Worm (Caenorhabditis elegans): Measurements from ENCODE around the gene F44E5.17.

The F44E5.17 gene

ce11 chrII:11747889-11748288 is 505 bp downstream of the F44E5.17 start:
- TF ChIP-seq flt-1 (GFP tag; IDR thresholded peaks at IDR 0.05) (0 out of 2 replicates have a peak, but pooled peaks have one; percentile 8), T22C8.4 (GFP tag; IDR thresholded peaks at IDR 0.05) (no peak)

ce11 chrII:11746782-11747288 is 1.6 kb downstream of the F44E5.17 start:
- TF ChIP-seq tab-1 (GFP tag; IDR thresholded peaks at IDR 0.05) (peak; percentile 64; the same call in 1 of the 2 replicates), T22C8.4 (GFP tag; IDR thresholded peaks at IDR 0.05) (peak; percentile 48; the same call in 1 of the 2 replicates), ztf-23 (GFP tag; IDR thresholded peaks at IDR 0.05) (0 out of 2 replicates have a peak, but pooled peaks have one; percentile 37), klf-2 (GFP tag; conservative IDR thresholded peaks at IDR 0.05) (no peak), med-1 (GFP tag; optimal IDR thresholded peaks at IDR 0.05; ENCODE audit: insufficient read depth) (no peak), ztf-29 (GFP tag; IDR thresholded peaks at IDR 0.05) (no peak), ref-1 (GFP tag; conservative IDR thresholded peaks at IDR 0.05) (no peak), cog-1 (tag; optimal IDR thresholded peaks at IDR 0.05) (no peak), flt-1 (GFP tag; IDR thresholded peaks at IDR 0.05) (peak; percentile 60; the same call in 1 of the 2 replicates)

ce11 chrII:11742320-11742719 is 6.1 kb downstream of the F44E5.17 start:
- TF ChIP-seq ztf-23 (GFP tag; IDR thresholded peaks at IDR 0.05) = no peak
- no peak for TF ChIP-seq tab-1 (GFP tag; IDR thresholded peaks at IDR 0.05)
- no peak for TF ChIP-seq cog-1 (tag; optimal IDR thresholded peaks at IDR 0.05)
- TF ChIP-seq T22C8.4 (GFP tag; IDR thresholded peaks at IDR 0.05) = no peak
- TF ChIP-seq flt-1 (GFP tag; IDR thresholded peaks at IDR 0.05) = no peak
- TF ChIP-seq med-1 (GFP tag; optimal IDR thresholded peaks at IDR 0.05; ENCODE audit: insufficient read depth) = no peak
- no peak for TF ChIP-seq ref-1 (GFP tag; conservative IDR thresholded peaks at IDR 0.05)
- TF ChIP-seq klf-2 (GFP tag; conservative IDR thresholded peaks at IDR 0.05) = no peak
- TF ChIP-seq ztf-29 (GFP tag; IDR thresholded peaks at IDR 0.05) = no peak

ce11 chrII:11739199-11739598 is 9.2 kb downstream of the F44E5.17 start, which contains the start of gene ctsa-1.2:
TSS of gene ctsa-1.2 (plus strand) at chrII:11739358.
- TF ChIP-seq tab-1 (GFP tag; IDR thresholded peaks at IDR 0.05) = no peak
- no peak for TF ChIP-seq klf-2 (GFP tag; conservative IDR thresholded peaks at IDR 0.05)
- TF ChIP-seq T22C8.4 (GFP tag; IDR thresholded peaks at IDR 0.05) = no peak
- TF ChIP-seq ref-1 (GFP tag; conservative IDR thresholded peaks at IDR 0.05) = no peak
- no peak for TF ChIP-seq med-1 (GFP tag; optimal IDR thresholded peaks at IDR 0.05; ENCODE audit: insufficient read depth)
- TF ChIP-seq ztf-23 (GFP tag; IDR thresholded peaks at IDR 0.05) = no peak
- no peak for TF ChIP-seq flt-1 (GFP tag; IDR thresholded peaks at IDR 0.05)
- no peak for TF ChIP-seq cog-1 (tag; optimal IDR thresholded peaks at IDR 0.05)
- no peak for TF ChIP-seq ztf-29 (GFP tag; IDR thresholded peaks at IDR 0.05)

ce11 chrII:11737347-11737746 is 11.0 kb downstream of the F44E5.17 start:
- TF ChIP-seq klf-2 (GFP tag; conservative IDR thresholded peaks at IDR 0.05) (no peak), flt-1 (GFP tag; IDR thresholded peaks at IDR 0.05) (no peak), ztf-23 (GFP tag; IDR thresholded peaks at IDR 0.05) (no peak), ref-1 (GFP tag; conservative IDR thresholded peaks at IDR 0.05) (no peak), cog-1 (tag; optimal IDR thresholded peaks at IDR 0.05) (no peak), tab-1 (GFP tag; IDR thresholded peaks at IDR 0.05) (no peak), med-1 (GFP tag; optimal IDR thresholded peaks at IDR 0.05; ENCODE audit: insufficient read depth) (no peak), ztf-29 (GFP tag; IDR thresholded peaks at IDR 0.05) (no peak), T22C8.4 (GFP tag; IDR thresholded peaks at IDR 0.05) (no peak)

- TF ChIP-seq tab-1 (GFP tag; IDR thresholded peaks at IDR 0.05) (no peak), klf-2 (GFP tag; conservative IDR thresholded peaks at IDR 0.05) (no peak), ztf-29 (GFP tag; IDR thresholded peaks at IDR 0.05) (no peak), cog-1 (tag; optimal IDR thresholded peaks at IDR 0.05) (no peak), med-1 (GFP tag; optimal IDR thresholded peaks at IDR 0.05; ENCODE audit: insufficient read depth) (no peak), flt-1 (GFP tag; IDR thresholded peaks at IDR 0.05) (no peak), ref-1 (GFP tag; conservative IDR thresholded peaks at IDR 0.05) (no peak), ztf-23 (GFP tag; IDR thresholded peaks at IDR 0.05) (no peak), T22C8.4 (GFP tag; IDR thresholded peaks at IDR 0.05) (no peak)
Measured at ce11 chrII:11733850-11734249, 14.5 kb downstream of the F44E5.17 start.

DNA sequence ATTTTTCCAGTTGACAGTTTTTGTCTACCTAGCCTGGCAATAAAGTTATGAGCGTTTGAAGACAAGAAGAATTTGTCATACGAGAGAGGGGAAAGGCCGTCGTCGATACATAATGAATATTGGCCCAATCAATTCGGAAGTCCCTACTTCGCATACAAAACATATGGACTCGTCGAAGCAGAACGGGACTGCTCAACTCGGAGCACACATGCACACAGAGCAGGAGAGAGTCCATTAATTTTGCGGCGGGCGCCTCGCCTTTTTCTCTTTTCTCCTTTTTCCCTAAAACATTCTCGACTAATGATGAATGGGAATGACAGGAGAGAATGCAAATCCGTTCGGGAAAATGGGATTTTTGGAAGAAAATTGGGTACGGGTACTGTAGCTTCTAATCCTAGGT is 15.9 kb downstream of the F44E5.17 start, which contains the start of gene F13D12.8:
TSS of gene F13D12.8 (minus strand) at position 82 of the 400 bp plus-strand sequence.
- TF ChIP-seq ztf-23 (GFP tag; IDR thresholded peaks at IDR 0.05) (no peak), ref-1 (GFP tag; conservative IDR thresholded peaks at IDR 0.05) (no peak)

DNA sequence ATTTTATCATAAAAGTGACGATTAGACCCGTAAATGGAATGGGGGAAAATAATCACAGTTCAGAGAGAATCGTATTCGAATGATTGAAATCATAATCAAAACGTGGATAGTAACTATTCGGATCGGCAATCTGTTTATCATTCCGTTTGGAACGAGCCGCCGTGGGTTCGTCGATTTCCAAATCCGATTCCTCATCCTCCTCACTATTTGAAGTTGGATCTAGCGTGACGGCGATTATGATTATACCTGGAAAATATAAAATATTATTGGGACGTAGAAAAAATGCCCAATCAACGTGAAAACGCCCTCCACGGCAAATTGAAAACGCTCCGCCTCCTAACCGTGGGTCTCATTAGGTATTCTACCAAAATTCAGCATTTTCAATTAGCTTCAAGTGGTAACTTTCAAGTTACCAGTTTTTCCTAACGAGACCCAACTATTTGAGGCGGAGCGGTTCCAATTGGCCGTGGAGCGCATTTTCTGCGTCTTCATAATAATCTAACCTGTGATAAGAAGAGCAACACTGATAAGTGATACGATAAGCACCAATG is 17.1 kb downstream of the F44E5.17 start:
- TF ChIP-seq klf-2 (GFP tag; conservative IDR thresholded peaks at IDR 0.05) (no peak), ztf-23 (GFP tag; IDR thresholded peaks at IDR 0.05) (no peak), med-1 (GFP tag; optimal IDR thresholded peaks at IDR 0.05; ENCODE audit: insufficient read depth) (no peak), cog-1 (tag; optimal IDR thresholded peaks at IDR 0.05) (no peak), T22C8.4 (GFP tag; IDR thresholded peaks at IDR 0.05) (no peak), ztf-29 (GFP tag; IDR thresholded peaks at IDR 0.05) (no peak), tab-1 (GFP tag; IDR thresholded peaks at IDR 0.05) (no peak), ref-1 (GFP tag; conservative IDR thresholded peaks at IDR 0.05) (no peak), flt-1 (GFP tag; IDR thresholded peaks at IDR 0.05) (no peak)

- no peak for TF ChIP-seq cog-1 (tag; optimal IDR thresholded peaks at IDR 0.05)
- TF ChIP-seq klf-2 (GFP tag; conservative IDR thresholded peaks at IDR 0.05) = no peak
- no peak for TF ChIP-seq ztf-29 (GFP tag; IDR thresholded peaks at IDR 0.05)
- TF ChIP-seq ztf-23 (GFP tag; IDR thresholded peaks at IDR 0.05) = no peak
- no peak for TF ChIP-seq med-1 (GFP tag; optimal IDR thresholded peaks at IDR 0.05; ENCODE audit: insufficient read depth)
- TF ChIP-seq T22C8.4 (GFP tag; IDR thresholded peaks at IDR 0.05) = no peak
Measured at ce11 chrII:11729757-11730535, 18.4 kb downstream of the F44E5.17 start.
